Worm (Caenorhabditis elegans) whole organism, midembryonic: ENCODE data around the gene pqn-27.

Source experiments
- klf-2 ChIP-seq: fragments of 200-800 bp; sonication (Bioruptor generic); conservative IDR thresholded peaks from 2 replicates; pipeline ENCODE4 v1.3.6; 2022; ENCODE audit warnings: missing genetic modification reagents, missing genetic modification characterization, missing compliant biosample characterization
- med-1 ChIP-seq: sonication (generic microtip); optimal IDR thresholded peaks from 2 replicates; lab custom pipeline; 2017; ENCODE audit warnings: missing genetic modification characterization, mild to moderate bottlenecking, missing compliant biosample characterization, antibody characterized with exemption, missing genetic modification reagents; ENCODE audit not compliant: insufficient read depth
- ztf-23 ChIP-seq: fragments of 200-800 bp; sonication (Bioruptor generic); IDR thresholded peaks from 2 replicates; pipeline ENCODE4 v1.3.6; 2022; ENCODE audit warnings: missing genetic modification reagents, missing genetic modification characterization, missing compliant biosample characterization

DNA sequence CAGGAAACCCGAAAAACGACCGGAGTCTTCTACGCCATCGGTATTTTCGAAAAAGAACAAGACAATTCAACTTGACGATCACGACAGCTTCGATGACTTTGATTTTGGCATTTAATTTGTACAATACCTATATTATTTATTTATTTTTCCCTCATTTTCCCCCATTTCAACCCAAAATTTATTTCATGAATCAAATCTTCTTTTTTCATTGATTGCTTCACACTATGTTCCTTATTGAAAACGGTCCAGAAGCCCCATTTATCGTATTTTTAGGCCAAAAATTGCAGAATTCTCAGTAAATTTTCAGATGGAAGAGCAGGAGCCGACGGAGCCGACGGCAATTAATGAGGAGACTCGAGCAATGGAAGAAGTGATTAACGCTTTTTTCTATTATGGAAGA is 36.2 kb downstream of the pqn-27 start, which contains the start of gene Y48E1C.2:
- TF ChIP-seq med-1 (GFP tag; lab: Kevin White, UChicago) (no peak), klf-2 (GFP tag; lab: Robert Waterston, UW) (no peak), ztf-23 (GFP tag; lab: Robert Waterston, UW) (no peak)
